Worm (Caenorhabditis elegans) whole organism, young adult: ENCODE results near the gene lsy-2.

Experiments
- C17E4.6 ChIP-seq: fragments of 200-800 bp; sonication (Bioruptor generic); IDR thresholded peaks from 2 replicates; pipeline ENCODE4 v1.3.6; 2022; ENCODE audit warnings: missing genetic modification reagents, missing genetic modification characterization, missing compliant biosample characterization
- D2030.7 ChIP-seq: fragments of 200-800 bp; sonication (Bioruptor generic); IDR thresholded peaks from 2 replicates; pipeline ENCODE4 v1.3.6; 2022; ENCODE audit warnings: missing genetic modification reagents, missing genetic modification characterization, missing compliant biosample characterization
- F33H1.4 ChIP-seq: fragments of 200-800 bp; sonication (Bioruptor generic); IDR thresholded peaks from 2 replicates; pipeline ENCODE4 v1.3.6; 2022; ENCODE audit warnings: missing genetic modification reagents, missing genetic modification characterization, missing compliant biosample characterization
- F39B2.1 ChIP-seq: fragments of 200-800 bp; sonication (Bioruptor generic); IDR thresholded peaks from 2 replicates; pipeline ENCODE4 v1.3.6; 2022; ENCODE audit warnings: missing genetic modification reagents, missing genetic modification characterization, missing compliant biosample characterization
- K11D2.4 ChIP-seq: fragments of 200-800 bp; sonication (Bioruptor generic); IDR thresholded peaks from 2 replicates; pipeline ENCODE4 v1.3.6; 2022; ENCODE audit warnings: missing genetic modification reagents, missing genetic modification characterization, missing compliant biosample characterization
- K12H6.12 ChIP-seq: fragments of 200-800 bp; sonication (Bioruptor generic); optimal IDR thresholded peaks from 2 replicates; lab custom pipeline; 2018; ENCODE audit warnings: mild to moderate bottlenecking, missing genetic modification characterization, missing compliant biosample characterization
- Y53F4B.3 ChIP-seq: fragments of 200-800 bp; sonication (Bioruptor generic); IDR thresholded peaks from 2 replicates; pipeline ENCODE4 v1.3.6; 2022; ENCODE audit warnings: missing genetic modification reagents, missing genetic modification characterization, missing compliant biosample characterization
- Y56A3A.18 ChIP-seq: fragments of 200-800 bp; sonication (Bioruptor generic); IDR thresholded peaks from 2 replicates; pipeline ENCODE4 v1.3.6; 2022; ENCODE audit warnings: missing genetic modification reagents, missing genetic modification characterization, missing compliant biosample characterization
- Y67H2A.10 ChIP-seq: fragments of 200-800 bp; sonication (Bioruptor generic); conservative IDR thresholded peaks from 2 replicates; pipeline ENCODE4 v1.3.6; 2022; ENCODE audit warnings: missing genetic modification reagents, missing genetic modification characterization, missing compliant biosample characterization
- Y79H2A.3 ChIP-seq: fragments of 200-800 bp; sonication (Bioruptor generic); conservative IDR thresholded peaks from 2 replicates; pipeline ENCODE4 v1.3.6; 2022; ENCODE audit warnings: missing genetic modification reagents, missing genetic modification characterization, missing compliant biosample characterization
- Y95B8A.8 ChIP-seq: fragments of 200-800 bp; sonication (Bioruptor generic); IDR thresholded peaks from 2 replicates; pipeline ENCODE4 v1.3.6; 2022; ENCODE audit warnings: missing genetic modification reagents, missing genetic modification characterization, missing compliant biosample characterization
- aptf-2 ChIP-seq: fragments of 200-800 bp; sonication (Bioruptor generic); conservative IDR thresholded peaks from 2 replicates; pipeline ENCODE4 v1.3.6; 2022; ENCODE audit warnings: missing genetic modification reagents, missing genetic modification characterization, missing compliant biosample characterization
- attf-6 ChIP-seq: fragments of 200-800 bp; sonication (Bioruptor generic); IDR thresholded peaks from 2 replicates; pipeline ENCODE4 v1.3.6; 2022; ENCODE audit warnings: missing genetic modification reagents, missing genetic modification characterization, missing compliant biosample characterization
- bed-2 ChIP-seq: fragments of 200-800 bp; sonication (Bioruptor generic); IDR thresholded peaks from 2 replicates; pipeline ENCODE4 v1.3.6; 2022; ENCODE audit warnings: missing genetic modification reagents, missing genetic modification characterization, missing compliant biosample characterization
- ceh-100 ChIP-seq: fragments of 200-800 bp; sonication (Bioruptor generic); IDR thresholded peaks from 2 replicates; pipeline ENCODE4 v1.3.6; 2022; ENCODE audit warnings: missing genetic modification reagents, missing genetic modification characterization, missing compliant biosample characterization
- ceh-58 ChIP-seq: fragments of 200-800 bp; sonication (Bioruptor generic); IDR thresholded peaks from 2 replicates; pipeline ENCODE4 v1.3.6; 2022; ENCODE audit warnings: missing genetic modification characterization, missing compliant biosample characterization
- egl-44 ChIP-seq: fragments of 200-800 bp; sonication (Bioruptor generic); IDR thresholded peaks from 2 replicates; pipeline ENCODE4 v1.3.6; 2022; ENCODE audit warnings: missing genetic modification reagents, missing genetic modification characterization, missing compliant biosample characterization
- egrh-3 ChIP-seq: fragments of 200-800 bp; sonication (Bioruptor generic); IDR thresholded peaks from 2 replicates; pipeline ENCODE4 v1.3.6; 2022; ENCODE audit warnings: missing genetic modification reagents, missing genetic modification characterization, missing compliant biosample characterization
- gei-17 ChIP-seq: fragments of 200-800 bp; sonication (Bioruptor generic); optimal IDR thresholded peaks from 2 replicates; lab custom pipeline; 2018; ENCODE audit warnings: mild to moderate bottlenecking, missing genetic modification characterization, missing compliant biosample characterization
- let-526 ChIP-seq: fragments of 200-800 bp; sonication (Bioruptor generic); IDR thresholded peaks from 2 replicates; pipeline ENCODE4 v1.3.6; 2022; ENCODE audit warnings: missing genetic modification reagents, missing genetic modification characterization, missing compliant biosample characterization
- let-607 ChIP-seq, 2 experiments: fragments of 200-800 bp in 1 of 2; sonication (Bioruptor generic) in 1 of 2; sonication (generic microtip) in 1 of 2; optimal IDR thresholded peaks; 2 replicates each; lab custom pipeline; 2016 to 2018; ENCODE audit warnings: mild to moderate bottlenecking in 2 of 2, missing compliant biosample characterization in 2 of 2, missing genetic modification characterization in 2 of 2, moderate library complexity in 2 of 2, missing genotype in 1 of 2
- madf-10 ChIP-seq: sonication (generic microtip); optimal IDR thresholded peaks from 2 replicates; lab custom pipeline; 2016; ENCODE audit warnings: mild to moderate bottlenecking, missing genetic modification characterization, missing compliant biosample characterization
- madf-6 ChIP-seq: fragments of 200-800 bp; sonication (Bioruptor generic); IDR thresholded peaks from 2 replicates; pipeline ENCODE4 v1.3.6; 2022; ENCODE audit warnings: missing genetic modification reagents, missing genetic modification characterization, missing compliant biosample characterization
- nfya-2 ChIP-seq: fragments of 200-800 bp; sonication (Bioruptor generic); IDR thresholded peaks from 2 replicates; pipeline ENCODE4 v1.3.6; 2022; ENCODE audit warnings: missing genetic modification reagents, missing genetic modification characterization, missing compliant biosample characterization
- nfyb-1 ChIP-seq: fragments of 200-800 bp; sonication (Bioruptor generic); IDR thresholded peaks from 2 replicates; pipeline ENCODE4 v1.3.6; 2022; ENCODE audit warnings: missing genetic modification reagents, missing genetic modification characterization, missing compliant biosample characterization
- nhr-80 ChIP-seq: sonication (generic microtip); optimal IDR thresholded peaks from 2 replicates; lab custom pipeline; 2016; ENCODE audit warnings: missing genetic modification characterization, missing compliant biosample characterization
- nhr-90 ChIP-seq: sonication (generic microtip); optimal IDR thresholded peaks from 2 replicates; lab custom pipeline; 2016; ENCODE audit warnings: missing genotype, mild to moderate bottlenecking, missing genetic modification characterization, missing compliant biosample characterization
- sea-2 ChIP-seq: fragments of 200-800 bp; sonication (Bioruptor generic); IDR thresholded peaks from 2 replicates; pipeline ENCODE4 v1.3.6; 2022; ENCODE audit warnings: missing genetic modification characterization, missing compliant biosample characterization
- snpc-1.1 ChIP-seq: sonication (generic microtip); optimal IDR thresholded peaks from 2 replicates; lab custom pipeline; 2017; ENCODE audit warnings: missing genetic modification characterization, mild to moderate bottlenecking, missing compliant biosample characterization, antibody characterized with exemption, moderate library complexity, missing genotype, missing genetic modification reagents; ENCODE audit not compliant: insufficient read depth
- snpc-1.3 ChIP-seq: sonication (generic microtip); optimal IDR thresholded peaks from 2 replicates; lab custom pipeline; 2017; ENCODE audit warnings: missing genetic modification characterization, mild to moderate bottlenecking, missing compliant biosample characterization, antibody characterized with exemption, moderate library complexity, missing genotype, missing genetic modification reagents; ENCODE audit not compliant: insufficient read depth
- snpc-4 ChIP-seq, 5 experiments: fragments of 150-350 bp in 1 of 5; sonication (generic microtip) in 4 of 5; optimal IDR thresholded peaks; 2 replicates each; lab custom pipeline; 2014 to 2018; ENCODE audit warnings: missing genetic modification characterization in 5 of 5, missing biosample characterization in 3 of 5, antibody characterized with exemption in 2 of 5, mild to moderate bottlenecking in 2 of 5, missing compliant biosample characterization in 2 of 5, missing genotype in 2 of 5, moderate library complexity in 2 of 5, missing genetic modification reagents in 1 of 5
- tlf-1 ChIP-seq: fragments of 200-800 bp; sonication (Bioruptor generic); optimal IDR thresholded peaks from 2 replicates; lab custom pipeline; 2018; ENCODE audit warnings: mild to moderate bottlenecking, missing genetic modification characterization, missing compliant biosample characterization
- unc-130 ChIP-seq: sonication (generic microtip); optimal IDR thresholded peaks from 2 replicates; lab custom pipeline; 2016; ENCODE audit warnings: missing genetic modification reagents, missing genetic modification characterization, missing compliant biosample characterization
- ztf-18 ChIP-seq: sonication (generic microtip); optimal IDR thresholded peaks from 2 replicates; lab custom pipeline; 2016; ENCODE audit warnings: missing genotype, mild to moderate bottlenecking, missing genetic modification characterization, missing compliant biosample characterization
- ztf-25 ChIP-seq: fragments of 200-800 bp; sonication (Bioruptor generic); IDR thresholded peaks from 2 replicates; pipeline ENCODE4 v1.3.6; 2022; ENCODE audit warnings: missing genetic modification reagents, missing genetic modification characterization, missing compliant biosample characterization
- ztf-28 ChIP-seq: fragments of 200-800 bp; sonication (Bioruptor generic); IDR thresholded peaks from 2 replicates; pipeline ENCODE4 v1.3.6; 2022; ENCODE audit warnings: missing genetic modification reagents, missing genetic modification characterization, missing compliant biosample characterization

The lsy-2 gene

ce11 chrX:2047208-2047946 is 42.1 kb upstream of the lsy-2 start (continued):
- TF ChIP-seq ceh-58 (GFP tag; lab: Robert Waterston, UW) (no peak), snpc-1.3 (no peak), K11D2.4 (GFP tag; lab: Robert Waterston, UW) (no peak), egl-44 (GFP tag; lab: Robert Waterston, UW) (no peak), attf-6 (GFP tag; lab: Robert Waterston, UW) (no peak), tlf-1 (no peak)

ce11 chrX:2048865-2049405 is 40.6 kb upstream of the lsy-2 start:
- TF ChIP-seq nfya-2 (GFP tag; lab: Robert Waterston, UW) (no peak), snpc-1.1 (no peak), unc-130 (GFP tag; lab: Kevin White, UChicago) (no peak)
- TF ChIP-seq, all 124 proteins: peak for 0

DNA sequence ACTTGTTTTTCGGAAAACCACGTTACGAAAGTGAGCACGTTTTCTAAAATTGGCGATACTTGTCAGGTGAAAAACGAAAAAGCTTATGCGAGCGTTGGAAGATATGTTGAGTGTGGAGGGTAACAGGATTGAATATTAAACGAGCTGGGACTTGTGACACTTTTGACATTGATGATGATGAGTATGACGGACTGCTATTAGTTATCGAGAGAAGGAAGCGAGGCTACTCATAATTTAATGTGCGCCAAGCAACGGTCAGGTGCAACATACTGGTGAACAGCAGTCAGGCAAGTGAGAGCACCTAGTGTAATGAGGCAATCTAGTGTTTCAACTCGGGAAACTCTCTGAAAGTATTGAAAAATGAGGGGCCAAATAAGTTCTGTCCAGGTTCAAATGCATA is 39.3 kb upstream of the lsy-2 start:
- TF ChIP-seq nfyb-1 (no peak), ztf-18 (tag; lab: Kevin White, UChicago) (no peak), snpc-4 (GFP tag; optimal IDR thresholded peaks at IDR 0.05; lab: Kevin White, UChicago) (no peak), snpc-4 (tag; optimal IDR thresholded peaks at IDR 0.05; lab: Kevin White, UChicago) (no peak), let-607 (tag; optimal IDR thresholded peaks at IDR 0.05; lab: Kevin White, UChicago) (no peak), madf-10 (no peak), gei-17 (GFP tag; lab: Kevin White, UChicago) (no peak)

ce11 chrX:2051602-2052001 is 37.9 kb upstream of the lsy-2 start, which contains the start of gene Y102A11A.1:
Gene Y102A11A.1 (plus strand): TSS chrX:2051824.
- TF ChIP-seq nhr-90 (tag; lab: Kevin White, UChicago) (no peak), K12H6.12 (tag; lab: Kevin White, UChicago) (no peak), nhr-80 (tag; lab: Kevin White, UChicago) (peak; percentile 39)
- TF ChIP-seq, all 124 proteins: peak for 1

DNA sequence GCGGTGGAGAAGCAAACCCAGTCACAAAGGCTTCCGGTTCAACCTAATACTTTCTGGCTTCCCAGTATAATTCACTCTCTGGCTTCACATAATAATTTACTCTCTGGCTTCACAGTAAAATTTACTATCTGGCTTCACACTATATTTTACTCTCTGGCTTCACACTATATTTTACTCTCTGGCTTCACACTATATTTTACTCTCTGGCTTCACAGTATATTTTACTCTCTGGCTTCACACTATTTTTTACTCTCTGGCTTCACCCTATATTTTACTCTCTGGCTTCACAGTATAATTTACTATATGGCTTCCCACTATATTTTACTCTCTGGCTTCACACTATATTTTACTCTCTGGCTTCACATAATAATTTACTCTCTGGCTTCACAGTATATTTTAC is 32.6 kb upstream of the lsy-2 start:
- TF ChIP-seq Y53F4B.3, result peak; percentile 61; the same call in 1 of the 2 replicates
- peak; percentile 90 for TF ChIP-seq egrh-3 (GFP tag; lab: Robert Waterston, UW)

ce11 chrX:2057828-2058418 is 31.6 kb upstream of the lsy-2 start:
- peak; percentile 97 for TF ChIP-seq Y95B8A.8 (GFP tag; lab: Robert Waterston, UW)
- TF ChIP-seq F39B2.1 (GFP tag; lab: Robert Waterston, UW), result peak; percentile 94
- peak; percentile 96 for TF ChIP-seq egrh-3 (GFP tag; lab: Robert Waterston, UW)
- TF ChIP-seq ztf-28, result peak; percentile 88
- peak; percentile 96 for TF ChIP-seq nfyb-1
- TF ChIP-seq Y56A3A.18 (GFP tag; lab: Robert Waterston, UW), result peak; percentile 91; the same call in 1 of the 2 replicates
- peak; percentile 83 for TF ChIP-seq aptf-2 (GFP tag; lab: Robert Waterston, UW)
- TF ChIP-seq sea-2 (GFP tag; lab: Robert Waterston, UW), result peak; percentile 56; the same call in 1 of the 2 replicates
- TF ChIP-seq ztf-25 (GFP tag; lab: Robert Waterston, UW), result peak; percentile 98; the same call in 1 of the 2 replicates
- TF ChIP-seq Y79H2A.3 (GFP tag; lab: Robert Waterston, UW), result peak; percentile 94; the same call in 1 of the 2 replicates
- 0 out of 2 replicates have a peak, but pooled peaks have one; percentile 57 for TF ChIP-seq bed-2 (GFP tag; lab: Robert Waterston, UW)
- TF ChIP-seq C17E4.6 (GFP tag; lab: Robert Waterston, UW), result peak; percentile 42; the same call in 1 of the 2 replicates
- peak; percentile 98 for TF ChIP-seq D2030.7 (GFP tag; lab: Robert Waterston, UW)
- peak; percentile 62 for TF ChIP-seq F33H1.4 (GFP tag; lab: Robert Waterston, UW)
- TF ChIP-seq let-526 (GFP tag; lab: Robert Waterston, UW), result peak; percentile 93
- peak; percentile 87 for TF ChIP-seq ceh-100 (GFP tag; lab: Robert Waterston, UW)
- TF ChIP-seq Y67H2A.10 (GFP tag; lab: Robert Waterston, UW), result peak; percentile 89
- TF ChIP-seq madf-6 (GFP tag; lab: Robert Waterston, UW), result peak; percentile 91
- TF ChIP-seq K11D2.4 (GFP tag; lab: Robert Waterston, UW), result peak; percentile 54; the same call in 1 of the 2 replicates
- TF ChIP-seq Y53F4B.3, result peak; percentile 97
